Worm (Caenorhabditis elegans): ENCODE data around the gene F21C10.1.

F21C10.1 gene

ce11 chrV:9097213-9097612 is 34.9 kb upstream of the F21C10.1 start (continued):
- no peak for TF ChIP-seq nhr-102 (tag; optimal IDR thresholded peaks at IDR 0.05)
- peak; percentile 39; the same call in 1 of the 2 replicates for TF ChIP-seq lin-38 (GFP tag; IDR thresholded peaks at IDR 0.05)
- no peak for TF ChIP-seq Y5F2A.4 (GFP tag; optimal IDR thresholded peaks at IDR 0.05)
- no peak for TF ChIP-seq lin-1 (GFP tag; IDR thresholded peaks at IDR 0.05)
- TF ChIP-seq tra-1 (GFP tag; IDR thresholded peaks at IDR 0.05): no peak
- TF ChIP-seq T26A8.4 (GFP tag; IDR thresholded peaks at IDR 0.05): peak; percentile 18; the same call in 1 of the 2 replicates
- no peak for TF ChIP-seq unc-130 (GFP tag; optimal IDR thresholded peaks at IDR 0.05)
- no peak for TF ChIP-seq hif-1 (tag; optimal IDR thresholded peaks at IDR 0.05)
- TF ChIP-seq dve-1 (tag; optimal IDR thresholded peaks at IDR 0.05; ENCODE audit: insufficient read depth): no peak
- TF ChIP-seq php-3 (GFP tag; IDR thresholded peaks at IDR 0.05): peak; percentile 17; the same call in 1 of the 2 replicates
- TF ChIP-seq nhr-111 (GFP tag; optimal IDR thresholded peaks at IDR 0.05): no peak
- no peak for TF ChIP-seq dmd-6 (GFP tag; IDR thresholded peaks at IDR 0.05)
- TF ChIP-seq aha-1 (tag): peak; percentile 24
- TF ChIP-seq mep-1 (tag; optimal IDR thresholded peaks at IDR 0.05): peak; percentile 0
- TF ChIP-seq daf-12 (tag; optimal IDR thresholded peaks at IDR 0.05): no peak
- TF ChIP-seq mdl-1 (tag; optimal IDR thresholded peaks at IDR 0.05): no peak
- peak; percentile 63; the same call in 1 of the 2 replicates for TF ChIP-seq zfp-3 (GFP tag; conservative IDR thresholded peaks at IDR 0.05)
- no peak for TF ChIP-seq zip-2 (tag; optimal IDR thresholded peaks at IDR 0.05)
- no peak for TF ChIP-seq T20F7.1 (GFP tag; optimal IDR thresholded peaks at IDR 0.05)
- no peak; the same call in 1 of the 2 replicates for TF ChIP-seq mdt-29 (GFP tag; IDR thresholded peaks at IDR 0.05)
- TF ChIP-seq F10B5.3 (tag; optimal IDR thresholded peaks at IDR 0.05): no peak
- no peak for TF ChIP-seq fkh-10 (GFP tag; optimal IDR thresholded peaks at IDR 0.05)
- TF ChIP-seq nhr-237 (tag; optimal IDR thresholded peaks at IDR 0.05): no peak
- no peak for TF ChIP-seq dmd-8 (GFP tag; IDR thresholded peaks at IDR 0.05)
- TF ChIP-seq hlh-30 (tag; optimal IDR thresholded peaks at IDR 0.05; ENCODE audit: insufficient read depth): no peak
- no peak for TF ChIP-seq Y75B8A.6 (GFP tag; IDR thresholded peaks at IDR 0.05)
- no peak for TF ChIP-seq lin-15B (tag; optimal IDR thresholded peaks at IDR 0.05)
- TF ChIP-seq nhr-48 (tag; optimal IDR thresholded peaks at IDR 0.05): no peak

DNA sequence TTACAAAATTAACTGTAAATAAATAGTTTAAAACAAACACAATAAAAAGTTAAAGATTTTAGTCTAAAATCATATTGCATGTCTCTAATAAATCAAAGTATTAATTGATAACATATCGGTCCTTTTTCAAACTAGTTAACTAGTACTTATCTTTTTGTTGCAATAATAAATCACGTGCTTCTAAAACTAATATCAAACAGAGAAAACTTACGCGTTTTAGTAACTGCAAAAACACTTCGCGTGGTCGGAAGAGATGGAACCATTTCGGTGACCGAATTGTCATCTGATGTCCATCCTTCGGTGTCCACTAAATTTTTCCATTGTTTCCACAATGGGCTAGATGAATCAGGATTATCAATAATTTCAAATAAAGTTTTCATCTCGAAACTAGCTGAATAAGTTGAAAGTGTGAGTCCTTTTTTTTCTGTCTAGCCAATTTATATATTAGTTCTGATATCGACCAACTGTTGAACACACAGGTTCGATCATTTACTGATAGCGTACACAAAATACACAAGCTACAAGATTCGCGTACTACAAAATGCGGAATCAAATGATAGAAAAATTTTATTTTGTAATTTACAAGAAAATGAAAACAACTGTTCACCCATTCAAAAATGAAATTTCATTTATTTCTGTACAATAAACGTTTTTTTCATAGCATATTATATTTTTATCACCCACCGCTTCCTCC is 33.7 kb upstream of the F21C10.1 start, which contains the start of gene F21C10.9:
Gene F21C10.9 (minus strand): TSS at position 417 of the 694 bp plus-strand sequence.
- TF ChIP-seq lir-3 (tag; optimal IDR thresholded peaks at IDR 0.05): no peak
- TF ChIP-seq dmd-6 (GFP tag; IDR thresholded peaks at IDR 0.05): peak; percentile 12; the same call in 1 of the 2 replicates
- no peak for TF ChIP-seq rbr-2 (tag; optimal IDR thresholded peaks at IDR 0.05)
- peak; percentile 94 for TF ChIP-seq nhr-28 (tag; optimal IDR thresholded peaks at IDR 0.05)
- no peak for TF ChIP-seq Y105C5A.15 (GFP tag; IDR thresholded peaks at IDR 0.05)
- TF ChIP-seq hlh-30 (tag; optimal IDR thresholded peaks at IDR 0.05; ENCODE audit: insufficient read depth): peak; percentile 51
- TF ChIP-seq ama-1 (optimal IDR thresholded peaks at IDR 0.05): no peak

DNA sequence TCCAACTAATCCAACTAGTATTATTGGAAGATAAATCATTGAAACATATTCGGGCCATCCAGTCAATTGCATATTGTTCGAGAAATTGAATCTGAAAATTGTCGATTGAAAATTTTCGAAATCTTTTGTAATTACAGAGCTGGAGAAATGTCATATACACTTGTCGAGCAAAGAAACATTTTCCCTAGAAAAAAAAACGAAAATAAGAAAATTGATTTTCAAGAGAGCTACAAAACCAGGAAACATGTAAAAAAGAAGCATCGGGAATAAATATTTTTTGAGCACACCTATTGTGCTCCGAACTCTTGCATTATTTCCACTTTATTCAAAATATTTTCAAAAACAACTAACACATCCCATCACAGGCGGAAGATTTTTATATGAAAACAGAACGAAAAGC is 31.1 kb upstream of the F21C10.1 start, which contains the start of gene frpr-6:
Gene frpr-6 (minus strand): TSS at position 101 of the 400 bp plus-strand sequence.
- no peak for TF ChIP-seq F44E2.7 (GFP tag; IDR thresholded peaks at IDR 0.05)
- no peak for TF ChIP-seq ceh-62 (tag; optimal IDR thresholded peaks at IDR 0.05)
- no peak for TF ChIP-seq ceh-44 (GFP tag; IDR thresholded peaks at IDR 0.05)
- TF ChIP-seq lin-29 (GFP tag; IDR thresholded peaks at IDR 0.05): no peak
- no peak for TF ChIP-seq dmd-8 (GFP tag; IDR thresholded peaks at IDR 0.05)
- TF ChIP-seq tag-97 (GFP tag; IDR thresholded peaks at IDR 0.05): no peak
- no peak for TF ChIP-seq rbr-2 (tag; optimal IDR thresholded peaks at IDR 0.05)
- no peak for TF ChIP-seq daf-16 (GFP tag; optimal IDR thresholded peaks at IDR 0.05)
- no peak for TF ChIP-seq daf-16 (tag; optimal IDR thresholded peaks at IDR 0.05)
- no peak for TF ChIP-seq gei-8 (GFP tag; optimal IDR thresholded peaks at IDR 0.05)
- TF ChIP-seq zfp-2 (tag; optimal IDR thresholded peaks at IDR 0.05): no peak
- TF ChIP-seq egl-43 (GFP tag; IDR thresholded peaks at IDR 0.05): no peak
- no peak for TF ChIP-seq nhr-111 (GFP tag; optimal IDR thresholded peaks at IDR 0.05)
